Worm (Caenorhabditis elegans) whole organism, late embryonic: ENCODE data around the gene R09D1.13.

ENCODE experiments used
- F13H6.1 ChIP-seq: sonication (generic microtip); optimal IDR thresholded peaks from 2 replicates; lab custom pipeline; 2016; ENCODE audit warnings: missing genetic modification characterization, missing compliant biosample characterization
- K02D7.2 ChIP-seq: sonication (generic microtip); optimal IDR thresholded peaks from 2 replicates; lab custom pipeline; 2017; ENCODE audit warnings: mild to moderate bottlenecking, missing genetic modification characterization, missing compliant biosample characterization
- K09A11.1 ChIP-seq: sonication (generic microtip); optimal IDR thresholded peaks from 2 replicates; lab custom pipeline; 2017; ENCODE audit warnings: antibody characterized with exemption, mild to moderate bottlenecking, missing genetic modification characterization, missing compliant biosample characterization; ENCODE audit not compliant: insufficient read depth
- T23F11.4 ChIP-seq: fragments of 200-800 bp; sonication (Bioruptor generic); optimal IDR thresholded peaks from 2 replicates; lab custom pipeline; 2018; ENCODE audit warnings: mild to moderate bottlenecking, missing genetic modification characterization, missing compliant biosample characterization
- Y22D7AL.16 ChIP-seq: sonication (generic microtip); optimal IDR thresholded peaks from 2 replicates; lab custom pipeline; 2016; ENCODE audit warnings: missing genetic modification characterization, missing compliant biosample characterization
- ahr-1 ChIP-seq: sonication (generic microtip); optimal IDR thresholded peaks from 2 replicates; lab custom pipeline; 2016; ENCODE audit warnings: missing genetic modification characterization, missing compliant biosample characterization
- ama-1 ChIP-seq: fragments of 150-350 bp; optimal IDR thresholded peaks from 2 replicates; lab custom pipeline; 2014
- ceh-14 ChIP-seq: sonication (generic microtip); optimal IDR thresholded peaks from 2 replicates; lab custom pipeline; 2016; ENCODE audit warnings: missing genotype, missing genetic modification characterization, missing compliant biosample characterization
- ceh-19 ChIP-seq: fragments of 200-800 bp; sonication (Bioruptor generic); optimal IDR thresholded peaks from 2 replicates; lab custom pipeline; 2018; ENCODE audit warnings: mild to moderate bottlenecking, missing genetic modification characterization, missing compliant biosample characterization
- ceh-22 ChIP-seq: sonication (generic microtip); optimal IDR thresholded peaks from 2 replicates; lab custom pipeline; 2017; ENCODE audit warnings: missing biosample characterization, missing genetic modification characterization
- ceh-24 ChIP-seq: sonication (generic microtip); optimal IDR thresholded peaks from 2 replicates; lab custom pipeline; 2016; ENCODE audit warnings: mild to moderate bottlenecking, missing genetic modification characterization, missing compliant biosample characterization
- ceh-30 ChIP-seq: fragments of 150-350 bp; optimal IDR thresholded peaks from 2 replicates; lab custom pipeline; 2014; ENCODE audit warnings: missing biosample characterization, missing genetic modification characterization
- ceh-31 ChIP-seq: sonication (generic microtip); optimal IDR thresholded peaks from 2 replicates; lab custom pipeline; 2016; ENCODE audit warnings: missing genetic modification characterization, missing compliant biosample characterization
- ceh-34 ChIP-seq: sonication (generic microtip); optimal IDR thresholded peaks from 2 replicates; lab custom pipeline; 2016; ENCODE audit warnings: mild to moderate bottlenecking, missing genetic modification characterization, missing compliant biosample characterization
- ceh-48 ChIP-seq: sonication (generic microtip); optimal IDR thresholded peaks from 2 replicates; lab custom pipeline; 2016; ENCODE audit warnings: missing genetic modification characterization, inconsistent platforms, missing compliant biosample characterization
- ceh-9 ChIP-seq: sonication (generic microtip); optimal IDR thresholded peaks from 2 replicates; lab custom pipeline; 2016; ENCODE audit warnings: mild to moderate bottlenecking, missing genetic modification characterization, inconsistent platforms, missing compliant biosample characterization
- che-1 ChIP-seq: sonication (generic microtip); optimal IDR thresholded peaks from 2 replicates; lab custom pipeline; 2016; ENCODE audit warnings: mild to moderate bottlenecking, missing genetic modification characterization, missing compliant biosample characterization
- dmd-4 ChIP-seq: sonication (generic microtip); optimal IDR thresholded peaks from 2 replicates; lab custom pipeline; 2016; ENCODE audit warnings: borderline replicate concordance, missing genetic modification characterization, missing compliant biosample characterization
- elt-2 ChIP-seq: sonication (generic microtip); optimal IDR thresholded peaks from 2 replicates; lab custom pipeline; 2016; ENCODE audit warnings: missing genetic modification reagents, missing genetic modification characterization, missing compliant biosample characterization
- ets-4 ChIP-seq: sonication (generic microtip); optimal IDR thresholded peaks from 2 replicates; lab custom pipeline; 2016; ENCODE audit warnings: missing genetic modification characterization, missing compliant biosample characterization
- eyg-1 ChIP-seq: sonication (generic microtip); optimal IDR thresholded peaks from 2 replicates; lab custom pipeline; 2016; ENCODE audit warnings: missing genotype, missing genetic modification characterization, missing compliant biosample characterization
- fax-1 ChIP-seq: sonication (generic microtip); optimal IDR thresholded peaks from 2 replicates; lab custom pipeline; 2016; ENCODE audit warnings: missing genotype, missing genetic modification characterization, missing compliant biosample characterization
- fkh-6 ChIP-seq: sonication (generic microtip); optimal IDR thresholded peaks from 2 replicates; lab custom pipeline; 2016; ENCODE audit warnings: missing genetic modification characterization, missing compliant biosample characterization
- gmeb-2 ChIP-seq: sonication (generic microtip); optimal IDR thresholded peaks from 2 replicates; lab custom pipeline; 2016; ENCODE audit warnings: missing genetic modification characterization, inconsistent platforms, missing compliant biosample characterization
- hlh-13 ChIP-seq: fragments of 200-800 bp; sonication (Bioruptor generic); optimal IDR thresholded peaks from 2 replicates; lab custom pipeline; 2018; ENCODE audit warnings: mild to moderate bottlenecking, missing genetic modification characterization, missing compliant biosample characterization
- hlh-15 ChIP-seq: sonication (generic microtip); optimal IDR thresholded peaks from 2 replicates; lab custom pipeline; 2016; ENCODE audit warnings: missing genetic modification characterization, missing compliant biosample characterization
- hlh-6 ChIP-seq: sonication (generic microtip); optimal IDR thresholded peaks from 2 replicates; lab custom pipeline; 2016; ENCODE audit warnings: missing genotype, missing genetic modification characterization, missing compliant biosample characterization
- hlh-8 ChIP-seq: sonication (generic microtip); optimal IDR thresholded peaks from 2 replicates; lab custom pipeline; 2016; ENCODE audit warnings: missing genotype, missing genetic modification characterization, missing compliant biosample characterization
- lim-6 ChIP-seq: sonication (generic microtip); optimal IDR thresholded peaks from 2 replicates; lab custom pipeline; 2016; ENCODE audit warnings: missing genetic modification characterization, missing compliant biosample characterization
- lin-11 ChIP-seq: fragments of 200-800 bp; sonication (Bioruptor generic); optimal IDR thresholded peaks from 2 replicates; lab custom pipeline; 2018; ENCODE audit warnings: mild to moderate bottlenecking, missing genetic modification characterization, missing compliant biosample characterization
- mec-3 ChIP-seq: sonication (generic microtip); optimal IDR thresholded peaks from 2 replicates; lab custom pipeline; 2016; ENCODE audit warnings: borderline replicate concordance, missing genetic modification characterization, missing compliant biosample characterization
- nfya-1 ChIP-seq: sonication (generic microtip); optimal IDR thresholded peaks from 2 replicates; lab custom pipeline; 2017; ENCODE audit warnings: missing genetic modification characterization, mild to moderate bottlenecking, missing compliant biosample characterization, antibody characterized with exemption, moderate library complexity
- nhr-232 ChIP-seq: sonication (generic microtip); optimal IDR thresholded peaks from 2 replicates; lab custom pipeline; 2016; ENCODE audit warnings: missing genetic modification characterization, missing compliant biosample characterization
- odd-2 ChIP-seq: sonication (generic microtip); optimal IDR thresholded peaks from 2 replicates; lab custom pipeline; 2017; ENCODE audit warnings: antibody characterized with exemption, mild to moderate bottlenecking, missing genetic modification characterization, missing compliant biosample characterization
- pha-2 ChIP-seq: sonication (generic microtip); optimal IDR thresholded peaks from 2 replicates; lab custom pipeline; 2017; ENCODE audit warnings: mild to moderate bottlenecking, missing genetic modification characterization, missing compliant biosample characterization
- pha-4 ChIP-seq: fragments of 150-350 bp; optimal IDR thresholded peaks from 2 replicates; lab custom pipeline; 2018; ENCODE audit warnings: missing biosample characterization, missing genetic modification reagents, missing genetic modification characterization
- pqm-1 ChIP-seq: sonication (generic microtip); optimal IDR thresholded peaks from 2 replicates; lab custom pipeline; 2016; ENCODE audit warnings: missing genetic modification characterization, missing compliant biosample characterization
- rnt-1 ChIP-seq: sonication (generic microtip); optimal IDR thresholded peaks from 2 replicates; lab custom pipeline; 2016; ENCODE audit warnings: missing genetic modification characterization, missing compliant biosample characterization
- ttx-3 ChIP-seq: sonication (generic microtip); optimal IDR thresholded peaks from 2 replicates; lab custom pipeline; 2016; ENCODE audit warnings: missing genetic modification reagents, missing genetic modification characterization, missing compliant biosample characterization
- unc-55 ChIP-seq: sonication (generic microtip); optimal IDR thresholded peaks from 2 replicates; lab custom pipeline; 2017; ENCODE audit warnings: missing biosample characterization, missing genetic modification reagents, missing genetic modification characterization
- unc-86 ChIP-seq: sonication (generic microtip); optimal IDR thresholded peaks from 2 replicates; lab custom pipeline; 2016; ENCODE audit warnings: missing genetic modification characterization, missing compliant biosample characterization
- zip-5 ChIP-seq: sonication (generic microtip); optimal IDR thresholded peaks from 2 replicates; lab custom pipeline; 2016; ENCODE audit warnings: missing genetic modification characterization, missing compliant biosample characterization
- ztf-16 ChIP-seq: sonication (generic microtip); optimal IDR thresholded peaks from 2 replicates; lab custom pipeline; 2017; ENCODE audit warnings: missing genetic modification characterization, missing compliant biosample characterization

Gene R09D1.13

ce11 chrII:9447965-9448364, 2.7 kb upstream of the R09D1.13 start, which contains the start of gene chil-18:
chil-18 (plus strand) TSS chrII:9448265.
- TF ChIP-seq zip-5 = no peak
- no peak for TF ChIP-seq nfya-1 (tag; lab: Kevin White, UChicago)
- no peak for TF ChIP-seq elt-2 (tag; lab: Kevin White, UChicago)
- no peak for TF ChIP-seq ceh-14 (tag; lab: Kevin White, UChicago)
- TF ChIP-seq hlh-13 = no peak
- no peak for TF ChIP-seq hlh-6 (tag; lab: Kevin White, UChicago)
- no peak for TF ChIP-seq lin-11 (tag; lab: Kevin White, UChicago)
- no peak for TF ChIP-seq ama-1 (lab: Kevin White, UChicago)
- no peak for TF ChIP-seq ceh-24 (tag; lab: Kevin White, UChicago)
- no peak for TF ChIP-seq fax-1
- TF ChIP-seq K09A11.1 (tag; lab: Kevin White, UChicago) = no peak
- TF ChIP-seq T23F11.4 (GFP tag; lab: Kevin White, UChicago) = no peak
- no peak for TF ChIP-seq pha-2 (tag; lab: Kevin White, UChicago)
- no peak for TF ChIP-seq ets-4 (tag; lab: Kevin White, UChicago)
- TF ChIP-seq fkh-6 = no peak
- no peak for TF ChIP-seq nhr-232 (tag; lab: Kevin White, UChicago)
- no peak for TF ChIP-seq ceh-48 (tag; lab: Kevin White, UChicago)
- no peak for TF ChIP-seq pqm-1
- TF ChIP-seq ztf-16 = no peak

DNA sequence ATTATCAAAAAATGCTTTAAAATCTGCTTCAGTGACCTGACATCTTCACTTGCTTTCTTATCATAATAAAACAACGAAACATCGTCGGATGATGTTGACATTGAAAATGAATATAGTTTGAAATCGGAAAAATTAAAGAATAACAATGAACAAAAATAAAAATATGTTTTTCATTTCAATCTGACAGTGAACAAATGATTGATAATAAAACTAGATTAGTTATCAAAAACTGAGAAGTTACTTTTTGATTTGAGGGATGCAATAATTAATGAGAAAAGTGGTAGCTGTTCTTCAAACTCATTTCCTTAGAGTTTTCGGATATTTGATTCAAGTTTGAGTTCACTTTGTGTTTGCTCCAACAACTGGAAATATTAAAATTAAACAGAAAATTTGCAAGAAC, 1.7 kb downstream of the R09D1.13 start, which contains the start of gene chil-15:
Gene chil-15 (minus strand): TSS at position 101 of the 400 bp plus-strand sequence.
- TF ChIP-seq zip-5 (no peak), ceh-34 (tag; lab: Kevin White, UChicago) (no peak), ceh-30 (tag; lab: Kevin White, UChicago) (no peak), ahr-1 (tag; lab: Kevin White, UChicago) (no peak), dmd-4 (tag; lab: Kevin White, UChicago) (no peak)

- TF ChIP-seq gmeb-2 (tag; lab: Kevin White, UChicago) (no peak), rnt-1 (tag; lab: Kevin White, UChicago) (no peak), ceh-19 (GFP tag; lab: Kevin White, UChicago) (no peak), hlh-15 (tag; lab: Kevin White, UChicago) (no peak), K02D7.2 (tag; lab: Kevin White, UChicago) (no peak), unc-86 (tag; lab: Kevin White, UChicago) (no peak), pha-4 (tag; lab: Kevin White, UChicago) (no peak), mec-3 (no peak), nhr-232 (tag; lab: Kevin White, UChicago) (no peak), T23F11.4 (GFP tag; lab: Kevin White, UChicago) (no peak), hlh-13 (no peak), dmd-4 (tag; lab: Kevin White, UChicago) (no peak), fkh-6 (no peak), odd-2 (tag; lab: Kevin White, UChicago) (no peak), ttx-3 (tag; lab: Kevin White, UChicago) (no peak), lim-6 (no peak), hlh-8 (no peak), ceh-30 (tag; lab: Kevin White, UChicago) (no peak)
Measured at ce11 chrII:9441838-9442237, 3.4 kb downstream of the R09D1.13 start, which contains the start of gene chil-16. chil-16 (minus strand) TSS chrII:9441938.

DNA sequence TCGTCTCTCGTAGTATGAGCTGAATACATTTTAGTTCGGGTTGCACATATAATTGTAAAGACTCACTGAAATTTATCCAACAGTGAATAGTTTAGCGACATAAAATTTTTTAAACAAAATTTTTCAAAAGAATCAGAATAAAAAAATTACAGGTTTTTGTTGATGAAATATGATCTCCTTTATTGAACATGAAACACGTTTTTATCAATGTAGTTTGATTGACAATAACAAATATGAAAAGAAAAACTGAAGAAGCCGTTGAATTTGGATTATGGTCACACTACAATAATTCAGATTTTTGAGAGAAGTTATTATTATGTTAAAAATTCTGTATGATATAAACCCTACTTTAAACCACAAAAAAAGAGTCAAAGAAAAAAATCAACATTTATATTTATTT, 5.2 kb downstream of the R09D1.13 start, which contains the start of gene chil-17:
Gene chil-17 (minus strand): TSS at position 101 of the 400 bp plus-strand sequence.
- TF ChIP-seq ceh-9 (tag; lab: Kevin White, UChicago) (no peak), eyg-1 (tag; lab: Kevin White, UChicago) (no peak), ceh-22 (no peak), Y22D7AL.16 (tag; lab: Kevin White, UChicago) (no peak), gmeb-2 (tag; lab: Kevin White, UChicago) (no peak), unc-55 (no peak), T23F11.4 (GFP tag; lab: Kevin White, UChicago) (no peak), F13H6.1 (no peak), hlh-15 (tag; lab: Kevin White, UChicago) (no peak), ceh-31 (tag; lab: Kevin White, UChicago) (no peak), ets-4 (tag; lab: Kevin White, UChicago) (no peak), che-1 (no peak), hlh-6 (tag; lab: Kevin White, UChicago) (no peak)
- TF ChIP-seq, all 69 proteins: peak for 0
